Fruit fly (Drosophila melanogaster) Kc167 (cell line): Measurements from ENCODE around the gene Gcna.

Source experiments
- Sin3A ChIP-seq: fragments of >200 bp; optimal IDR thresholded peaks from 2 replicates; lab custom pipeline; 2018; ENCODE audit warnings: missing external identifiers
- h ChIP-seq: fragments of >200 bp; optimal IDR thresholded peaks from 3 replicates; lab custom pipeline; 2018; ENCODE audit warnings: missing external identifiers
- insv ChIP-seq: fragments of >200 bp; optimal IDR thresholded peaks from 3 replicates; lab custom pipeline; 2018; ENCODE audit warnings: missing external identifiers
- psq ChIP-seq: fragments of >200 bp; optimal IDR thresholded peaks from 2 replicates; lab custom pipeline; 2017; ENCODE audit warnings: missing external identifiers
- ttk ChIP-seq: sonication (Bioruptor generic); optimal IDR thresholded peaks from 2 replicates; lab custom pipeline; 2017; ENCODE audit warnings: missing external identifiers

DNA sequence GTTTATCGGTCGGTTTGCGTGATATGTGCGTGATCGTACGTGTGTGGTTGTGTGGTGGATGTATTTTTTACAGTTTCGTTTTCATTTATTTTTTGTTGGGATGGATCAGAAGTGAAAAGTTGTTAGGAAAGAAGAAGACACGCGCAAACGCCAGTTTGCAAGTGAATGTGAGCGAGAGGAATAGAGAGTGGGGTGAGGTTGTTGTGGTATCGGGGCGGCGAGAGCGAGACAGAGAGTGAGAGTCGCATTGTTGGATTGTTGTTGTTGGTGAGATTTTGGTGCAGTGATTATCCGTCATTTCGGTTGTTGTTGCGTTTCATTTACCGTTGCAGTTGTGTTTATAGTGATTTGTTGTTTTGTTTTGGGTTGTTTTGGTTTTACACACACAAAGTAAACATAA, 27.9 kb upstream of the Gcna start:
- TF ChIP-seq psq (lab: Kevin White, UChicago) (no peak), h (lab: Kevin White, UChicago) (no peak), insv (no peak), Sin3A (lab: Kevin White, UChicago) (no peak), ttk (no peak)
